Fruit fly (Drosophila melanogaster): Measurements from ENCODE around the gene kmr.

kmr gene

dm6 chr3R:13771195-13771594 lies 56.2 kb downstream of the kmr start, which contains the start of gene CG9297:
Gene CG9297 (plus strand): TSS chr3R:13771495.
- TF ChIP-seq bab1 (GFP tag; optimal IDR thresholded peaks at IDR 0.05) (no peak), tj (GFP tag; optimal IDR thresholded peaks at IDR 0.05) (no peak), CG12768 (GFP tag; optimal IDR thresholded peaks at IDR 0.05) (no peak), cic (GFP tag; optimal IDR thresholded peaks at IDR 0.05) (no peak), cnc (optimal IDR thresholded peaks at IDR 0.05) (no peak), CG14711 (tag; optimal IDR thresholded peaks at IDR 0.05) (no peak), Mnt (GFP tag; optimal IDR thresholded peaks at IDR 0.05) (no peak), Crg-1 (GFP tag; optimal IDR thresholded peaks at IDR 0.05) (no peak), CG1620 (GFP tag; optimal IDR thresholded peaks at IDR 0.05) (no peak), CG33017 (tag; optimal IDR thresholded peaks at IDR 0.05) (no peak), toe (GFP tag; optimal IDR thresholded peaks at IDR 0.05) (no peak), kay (GFP tag; ENCODE audit: borderline replicate concordance) (no peak), CG11617 (GFP tag; optimal IDR thresholded peaks at IDR 0.05) (no peak), CG7101 (tag; optimal IDR thresholded peaks at IDR 0.05) (no peak), CG5204 (GFP tag; optimal IDR thresholded peaks at IDR 0.05) (no peak), Hr96 (GFP tag; optimal IDR thresholded peaks at IDR 0.05) (no peak)

dm6 chr3R:13773350-13773749 lies 58.3 kb downstream of the kmr start:
- TF ChIP-seq cnc (optimal IDR thresholded peaks at IDR 0.05), result no peak

- no peak for TF ChIP-seq tj (GFP tag; optimal IDR thresholded peaks at IDR 0.05)
- TF ChIP-seq CG11617 (GFP tag; optimal IDR thresholded peaks at IDR 0.05), result no peak
- TF ChIP-seq ovo (GFP tag; optimal IDR thresholded peaks at IDR 0.05), result no peak
- no peak for TF ChIP-seq Hr96 (GFP tag; optimal IDR thresholded peaks at IDR 0.05)
- TF ChIP-seq CG14711 (tag; optimal IDR thresholded peaks at IDR 0.05), result peak; percentile 38
- TF ChIP-seq toe (GFP tag; optimal IDR thresholded peaks at IDR 0.05), result peak; percentile 15
- no peak for TF ChIP-seq CG33017 (tag; optimal IDR thresholded peaks at IDR 0.05)
- TF ChIP-seq CG7101 (tag; optimal IDR thresholded peaks at IDR 0.05), result no peak
- TF ChIP-seq Crg-1 (GFP tag; optimal IDR thresholded peaks at IDR 0.05), result no peak
- TF ChIP-seq Clk (GFP tag; optimal IDR thresholded peaks at IDR 0.05), result no peak
Observed at dm6 chr3R:13779241-13779683, 64.3 kb downstream of the kmr start, which contains the start of the genes CG42375 and CG9288. Gene CG42375 (plus strand): TSS chr3R:13779624. Gene CG9288 (plus strand): TSS chr3R:13779624.

- TF ChIP-seq pad (GFP tag; optimal IDR thresholded peaks at IDR 0.05), result no peak
- TF ChIP-seq CG33017 (tag; optimal IDR thresholded peaks at IDR 0.05), result no peak
- TF ChIP-seq Mnt (GFP tag; optimal IDR thresholded peaks at IDR 0.05), result peak; percentile 94
- TF ChIP-seq Crg-1 (GFP tag; optimal IDR thresholded peaks at IDR 0.05), result no peak
- TF ChIP-seq bab1 (GFP tag; optimal IDR thresholded peaks at IDR 0.05), result peak; percentile 10
- peak; percentile 86 for TF ChIP-seq CG14711 (tag; optimal IDR thresholded peaks at IDR 0.05)
- TF ChIP-seq CG7101 (tag; optimal IDR thresholded peaks at IDR 0.05), result no peak
- TF ChIP-seq Hr96 (GFP tag; optimal IDR thresholded peaks at IDR 0.05), result no peak
Observed at dm6 chr3R:13780769-13781168, 65.8 kb downstream of the kmr start, which contains the start of gene CG9286. Gene CG9286 (plus strand): TSS chr3R:13780964.

dm6 chr3R:13782035-13782434 lies 67.0 kb downstream of the kmr start, which contains the start of gene Dip-B:
Gene Dip-B (plus strand): TSS chr3R:13782288.
- TF ChIP-seq bab1 (GFP tag; optimal IDR thresholded peaks at IDR 0.05) (peak; percentile 4), Mnt (GFP tag; optimal IDR thresholded peaks at IDR 0.05) (peak; percentile 4), CG7045 (GFP tag; optimal IDR thresholded peaks at IDR 0.05) (no peak), CG14711 (tag; optimal IDR thresholded peaks at IDR 0.05) (peak; percentile 27)

dm6 chr3R:13782578-13782977 lies 67.6 kb downstream of the kmr start:
- TF ChIP-seq Mnt (GFP tag; optimal IDR thresholded peaks at IDR 0.05) (peak; percentile 7), CG12768 (GFP tag; optimal IDR thresholded peaks at IDR 0.05) (peak; percentile 28), tj (GFP tag; optimal IDR thresholded peaks at IDR 0.05) (no peak), CG33017 (tag; optimal IDR thresholded peaks at IDR 0.05) (peak; percentile 18), CG7101 (tag; optimal IDR thresholded peaks at IDR 0.05) (no peak), cic (GFP tag; optimal IDR thresholded peaks at IDR 0.05) (peak; percentile 38), CG1620 (GFP tag; optimal IDR thresholded peaks at IDR 0.05) (no peak), CG5204 (GFP tag; optimal IDR thresholded peaks at IDR 0.05) (no peak), CG14711 (tag; optimal IDR thresholded peaks at IDR 0.05) (no peak), cnc (optimal IDR thresholded peaks at IDR 0.05) (no peak), CG7045 (GFP tag; optimal IDR thresholded peaks at IDR 0.05) (no peak), toe (GFP tag; optimal IDR thresholded peaks at IDR 0.05) (no peak), ovo (GFP tag; optimal IDR thresholded peaks at IDR 0.05) (peak; percentile 34), pad (GFP tag; optimal IDR thresholded peaks at IDR 0.05) (no peak), Hr96 (GFP tag; optimal IDR thresholded peaks at IDR 0.05) (peak; percentile 27), CG11617 (GFP tag; optimal IDR thresholded peaks at IDR 0.05) (no peak), Clk (GFP tag; optimal IDR thresholded peaks at IDR 0.05) (no peak)

- no peak for TF ChIP-seq Hr96 (GFP tag; optimal IDR thresholded peaks at IDR 0.05)
- no peak for TF ChIP-seq CG12768 (GFP tag; optimal IDR thresholded peaks at IDR 0.05)
- no peak for TF ChIP-seq pad (GFP tag; optimal IDR thresholded peaks at IDR 0.05)
- TF ChIP-seq Mnt (GFP tag; optimal IDR thresholded peaks at IDR 0.05), result no peak
- TF ChIP-seq bab1 (GFP tag; optimal IDR thresholded peaks at IDR 0.05), result no peak
- no peak for TF ChIP-seq CG1620 (GFP tag; optimal IDR thresholded peaks at IDR 0.05)
- no peak for TF ChIP-seq kay (GFP tag; ENCODE audit: borderline replicate concordance)
- no peak for TF ChIP-seq tj (GFP tag; optimal IDR thresholded peaks at IDR 0.05)
- TF ChIP-seq CG5204 (GFP tag; optimal IDR thresholded peaks at IDR 0.05), result no peak
- TF ChIP-seq cnc (optimal IDR thresholded peaks at IDR 0.05), result no peak
Observed at dm6 chr3R:13783397-13783796, 68.4 kb downstream of the kmr start.

Measured in whole organism, adult.